Worm (Caenorhabditis elegans): Measurements from ENCODE around the gene R07B1.11.

The R07B1.11 gene

ce11 chrX:9840864-9841263, 15.9 kb upstream of the R07B1.11 start:
- no peak for TF ChIP-seq sdz-12 (GFP tag; optimal IDR thresholded peaks at IDR 0.05)
- peak in 1 of 2 experiments; percentile 47 for TF ChIP-seq unc-62 (GFP tag; optimal IDR thresholded peaks at IDR 0.05 in 1 of 2)
- no peak for TF ChIP-seq unc-62 (tag; optimal IDR thresholded peaks at IDR 0.05)
- peak in 1 of 2 experiments; percentile 30 for TF ChIP-seq daf-16 (GFP tag; optimal IDR thresholded peaks at IDR 0.05)
- TF ChIP-seq daf-16 (tag; optimal IDR thresholded peaks at IDR 0.05): no peak

- TF ChIP-seq zag-1 (tag; optimal IDR thresholded peaks at IDR 0.05): no peak
- TF ChIP-seq nhr-10 (tag; optimal IDR thresholded peaks at IDR 0.05): no peak
- no peak for TF ChIP-seq sdz-12 (GFP tag; optimal IDR thresholded peaks at IDR 0.05)
- no peak for TF ChIP-seq zip-2 (tag; optimal IDR thresholded peaks at IDR 0.05)
- peak in 1 of 2 experiments; percentile 87 for TF ChIP-seq unc-62 (GFP tag; optimal IDR thresholded peaks at IDR 0.05 in 1 of 2)
- no peak for TF ChIP-seq unc-62 (tag; optimal IDR thresholded peaks at IDR 0.05)
- TF ChIP-seq daf-19 (GFP tag; conservative IDR thresholded peaks at IDR 0.05): no peak
- TF ChIP-seq cey-2 (tag; optimal IDR thresholded peaks at IDR 0.05; ENCODE audit: borderline replicate concordance, insufficient read depth): no peak
- TF ChIP-seq daf-16 (GFP tag; optimal IDR thresholded peaks at IDR 0.05): peak in 1 of 2 experiments; percentile 79
- no peak for TF ChIP-seq daf-16 (tag; optimal IDR thresholded peaks at IDR 0.05)
- TF ChIP-seq hlh-11 (tag; optimal IDR thresholded peaks at IDR 0.05): peak; percentile 27
- TF ChIP-seq mxl-2 (GFP tag; conservative IDR thresholded peaks at IDR 0.05): no peak
- peak; percentile 38 for TF ChIP-seq aha-1 (tag)
Observed at ce11 chrX:9842102-9842501, 14.6 kb upstream of the R07B1.11 start.

ce11 chrX:9843568-9843967, 13.2 kb upstream of the R07B1.11 start:
- no peak for TF ChIP-seq ceh-20 (GFP tag; IDR thresholded peaks at IDR 0.05)
- TF ChIP-seq ctbp-1 (GFP tag; IDR thresholded peaks at IDR 0.05): no peak
- TF ChIP-seq hmg-1.1 (GFP tag; IDR thresholded peaks at IDR 0.05): no peak
- no peak for TF ChIP-seq egl-27 (tag; optimal IDR thresholded peaks at IDR 0.05)
- TF ChIP-seq ceh-28 (tag; optimal IDR thresholded peaks at IDR 0.05): no peak
- no peak for TF ChIP-seq mdl-1 (tag; optimal IDR thresholded peaks at IDR 0.05)
- TF ChIP-seq nhr-48 (tag; optimal IDR thresholded peaks at IDR 0.05): no peak
- no peak for TF ChIP-seq ZK546.5 (tag; optimal IDR thresholded peaks at IDR 0.05)
- no peak for TF ChIP-seq mdt-29 (GFP tag; IDR thresholded peaks at IDR 0.05)
- no peak for TF ChIP-seq egl-43 (GFP tag; IDR thresholded peaks at IDR 0.05)
- no peak for TF ChIP-seq vab-7 (GFP tag; IDR thresholded peaks at IDR 0.05)
- no peak for TF ChIP-seq R02D3.7 (tag; optimal IDR thresholded peaks at IDR 0.05)
- no peak for TF ChIP-seq lin-39 (tag; optimal IDR thresholded peaks at IDR 0.05)
- TF ChIP-seq unc-130 (GFP tag; optimal IDR thresholded peaks at IDR 0.05): no peak

ce11 chrX:9845916-9846315, 10.8 kb upstream of the R07B1.11 start:
- TF ChIP-seq arid-1 (GFP tag; conservative IDR thresholded peaks at IDR 0.05) (no peak), mxl-3 (GFP tag; optimal IDR thresholded peaks at IDR 0.05) (no peak), lin-39 (tag; optimal IDR thresholded peaks at IDR 0.05) (no peak), snpc-4 (tag; optimal IDR thresholded peaks at IDR 0.05) (no peak), ceh-28 (tag; optimal IDR thresholded peaks at IDR 0.05) (no peak), fkh-10 (GFP tag; optimal IDR thresholded peaks at IDR 0.05) (no peak), skn-1 (tag; optimal IDR thresholded peaks at IDR 0.05) (no peak), ztf-11 (tag; optimal IDR thresholded peaks at IDR 0.05) (no peak), dve-1 (tag; optimal IDR thresholded peaks at IDR 0.05; ENCODE audit: insufficient read depth) (no peak), nhr-10 (tag; optimal IDR thresholded peaks at IDR 0.05) (no peak), ces-1 (GFP tag; optimal IDR thresholded peaks at IDR 0.05) (no peak), ctbp-1 (GFP tag; IDR thresholded peaks at IDR 0.05) (no peak), lin-1 (GFP tag; IDR thresholded peaks at IDR 0.05) (no peak), unc-39 (tag; optimal IDR thresholded peaks at IDR 0.05) (no peak), D1046.2 (GFP tag; IDR thresholded peaks at IDR 0.05) (no peak), mep-1 (tag; optimal IDR thresholded peaks at IDR 0.05) (no peak), daf-8 (GFP tag; IDR thresholded peaks at IDR 0.05) (no peak)

Measured in whole organism, L4 larva.